Fruit fly (Drosophila melanogaster) whole organism: ENCODE measurements around the gene gish.

Source experiments
- EcR ChIP-seq, 2 experiments: fragments of >200 bp; optimal IDR thresholded peaks; 2 replicates each; lab custom pipeline; 2017; ENCODE audit warnings: missing biosample characterization in 2 of 2, missing genetic modification characterization in 2 of 2, missing genetic modification reagents in 2 of 2
- usp ChIP-seq: fragments of >200 bp; optimal IDR thresholded peaks from 2 replicates; lab custom pipeline; 2017; ENCODE audit warnings: missing biosample characterization, missing genetic modification characterization, mixed read lengths

- TF ChIP-seq usp: no peak
- no peak for TF ChIP-seq EcR (GFP tag; optimal IDR thresholded peaks at IDR 0.05; lab: Kevin White, UChicago)
Observed at dm6 chr3R:16225760-16226159, 46.5 kb upstream of the gish start.
